Worm (Caenorhabditis elegans): Measurements from ENCODE around the gene F28F9.2.

ce11 chrIV:3814553-3815258 lies 24.8 kb upstream of the F28F9.2 start:
- no peak for TF ChIP-seq tab-1 (GFP tag; IDR thresholded peaks at IDR 0.05)
- TF ChIP-seq med-1 (GFP tag; optimal IDR thresholded peaks at IDR 0.05; ENCODE audit: insufficient read depth): no peak
- no peak for TF ChIP-seq flt-1 (GFP tag; IDR thresholded peaks at IDR 0.05)
- no peak for TF ChIP-seq klf-2 (GFP tag; conservative IDR thresholded peaks at IDR 0.05)
- TF ChIP-seq ztf-29 (GFP tag; IDR thresholded peaks at IDR 0.05): no peak
- no peak for TF ChIP-seq ztf-23 (GFP tag; IDR thresholded peaks at IDR 0.05)
